Worm (Caenorhabditis elegans): ENCODE results near the gene ceh-20.
A peak's percentile ranks its signal among the peaks of the same experiment; 100 is the strongest.

ce11 chrIII:7005350-7005749 is 25.7 kb downstream of the ceh-20 start, which contains the start of gene C06E8.5:
- TF ChIP-seq skn-1 (tag; optimal IDR thresholded peaks at IDR 0.05) (no peak), nhr-77 (tag; optimal IDR thresholded peaks at IDR 0.05) (no peak), lin-13 (GFP tag; optimal IDR thresholded peaks at IDR 0.05) (no peak), R02D3.7 (tag; optimal IDR thresholded peaks at IDR 0.05) (no peak), lin-39 (tag; optimal IDR thresholded peaks at IDR 0.05) (no peak), egl-27 (tag; optimal IDR thresholded peaks at IDR 0.05) (no peak), ZK546.5 (tag; optimal IDR thresholded peaks at IDR 0.05) (no peak), nhr-25 (tag; optimal IDR thresholded peaks at IDR 0.05) (peak; percentile 23), mdl-1 (tag; optimal IDR thresholded peaks at IDR 0.05) (no peak), ztf-4 (tag; optimal IDR thresholded peaks at IDR 0.05) (no peak), unc-62 (GFP tag; optimal IDR thresholded peaks at IDR 0.05) (no peak)
